Fruit fly (Drosophila melanogaster) whole organism, prepupa: Measurements from ENCODE around the gene CG44476.

Experiments
- Blimp-1 ChIP-seq: fragments of 200-800 bp; sonication (Bioruptor generic); optimal IDR thresholded peaks from 3 replicates; lab custom pipeline; 2017; ENCODE audit warnings: missing biosample characterization, missing genetic modification characterization, mild to moderate bottlenecking, moderate library complexity, missing genetic modification reagents
- CG10631 ChIP-seq: fragments of 200-800 bp; sonication (Bioruptor generic); optimal IDR thresholded peaks from 2 replicates; lab custom pipeline; 2016; ENCODE audit warnings: missing biosample characterization, missing genetic modification characterization
- CG10669 ChIP-seq: fragments of 200-800 bp; sonication (Bioruptor generic); optimal IDR thresholded peaks from 3 replicates; lab custom pipeline; 2018; ENCODE audit warnings: missing biosample characterization, mild to moderate bottlenecking, missing genetic modification characterization, moderate library complexity
- CG11294 ChIP-seq: fragments of 200-800 bp; sonication (Bioruptor generic); IDR thresholded peaks from 2 replicates; pipeline ENCODE4 v1.3.6; 2022; ENCODE audit warnings: missing biosample characterization, missing genetic modification characterization
- CG11902 ChIP-seq: fragments of 200-800 bp; sonication (Bioruptor generic); optimal IDR thresholded peaks from 3 replicates; lab custom pipeline; 2016; ENCODE audit warnings: missing biosample characterization, missing genetic modification characterization
- CG15336 ChIP-seq: fragments of 200-800 bp; sonication (Bioruptor generic); IDR thresholded peaks from 2 replicates; pipeline ENCODE4 v1.3.6; 2022; ENCODE audit warnings: missing biosample characterization, missing genetic modification characterization
- CG1621 ChIP-seq: fragments of 200-800 bp; sonication (Bioruptor generic); optimal IDR thresholded peaks from 3 replicates; lab custom pipeline; 2018; ENCODE audit warnings: missing biosample characterization, mild to moderate bottlenecking, missing genetic modification characterization
- CG16779 ChIP-seq: fragments of 200-800 bp; sonication (Bioruptor generic); optimal IDR thresholded peaks from 3 replicates; lab custom pipeline; 2017; ENCODE audit warnings: missing biosample characterization, mild to moderate bottlenecking, missing genetic modification characterization
- CG31627 ChIP-seq: fragments of 200-800 bp; sonication (Bioruptor generic); optimal IDR thresholded peaks from 3 replicates; lab custom pipeline; 2016; ENCODE audit warnings: missing biosample characterization, missing genetic modification characterization
- CG32006 ChIP-seq: fragments of 200-800 bp; sonication (Bioruptor generic); optimal IDR thresholded peaks from 3 replicates; lab custom pipeline; 2017; ENCODE audit warnings: missing biosample characterization, mild to moderate bottlenecking, missing genetic modification characterization
- CG3919 ChIP-seq: fragments of 200-800 bp; sonication (Bioruptor generic); optimal IDR thresholded peaks from 3 replicates; lab custom pipeline; 2016; ENCODE audit warnings: missing biosample characterization, missing genetic modification characterization
- CG4318 ChIP-seq: fragments of 200-800 bp; sonication (Bioruptor generic); optimal IDR thresholded peaks from 3 replicates; lab custom pipeline; 2017; ENCODE audit warnings: missing biosample characterization, mild to moderate bottlenecking, missing genetic modification characterization
- CG6163 ChIP-seq: fragments of 200-800 bp; sonication (Bioruptor generic); IDR thresholded peaks from 3 replicates; pipeline ENCODE4 v1.3.6; 2022; ENCODE audit warnings: missing biosample characterization, missing genetic modification characterization
- CG6276 ChIP-seq: fragments of 200-800 bp; sonication (Bioruptor generic); optimal IDR thresholded peaks from 2 replicates; lab custom pipeline; 2017; ENCODE audit warnings: missing biosample characterization, mild to moderate bottlenecking, missing genetic modification characterization
- CG6792 ChIP-seq: fragments of 200-800 bp; sonication (Bioruptor generic); optimal IDR thresholded peaks from 3 replicates; lab custom pipeline; 2016; ENCODE audit warnings: missing biosample characterization, missing genetic modification characterization
- CG6854 ChIP-seq: fragments of 200-800 bp; sonication (Bioruptor generic); optimal IDR thresholded peaks from 2 replicates; lab custom pipeline; 2017; ENCODE audit warnings: missing biosample characterization, mild to moderate bottlenecking, missing genetic modification characterization
- CG7368 ChIP-seq: fragments of 200-800 bp; sonication (Bioruptor generic); optimal IDR thresholded peaks from 3 replicates; lab custom pipeline; 2016; ENCODE audit warnings: missing biosample characterization, missing genetic modification characterization
- CG8119 ChIP-seq: fragments of 200-800 bp; sonication (Bioruptor generic); IDR thresholded peaks from 3 replicates; pipeline ENCODE4 v1.3.6; 2022; ENCODE audit warnings: missing biosample characterization, missing genetic modification characterization
- CG8632 ChIP-seq: fragments of 200-800 bp; sonication (Bioruptor generic); optimal IDR thresholded peaks from 3 replicates; lab custom pipeline; 2016; ENCODE audit warnings: missing biosample characterization, missing genetic modification characterization
- Eip75B ChIP-seq: fragments of 200-800 bp; sonication (Bioruptor generic); optimal IDR thresholded peaks from 3 replicates; lab custom pipeline; 2016; ENCODE audit warnings: missing biosample characterization, missing genetic modification characterization
- Eip78C ChIP-seq: fragments of 200-800 bp; sonication (Bioruptor generic); peaks from one replicate; lab custom pipeline; 2016; ENCODE audit warnings: missing biosample characterization, missing genetic modification characterization
- Gug ChIP-seq: fragments of 200-800 bp; sonication (Bioruptor generic); IDR thresholded peaks from 2 replicates; pipeline ENCODE4 v1.3.6; 2022; ENCODE audit warnings: missing biosample characterization, missing genetic modification characterization
- Hr4 ChIP-seq: fragments of 200-800 bp; sonication (Bioruptor generic); optimal IDR thresholded peaks from 3 replicates; lab custom pipeline; 2016; ENCODE audit warnings: missing biosample characterization, missing genetic modification characterization
- Lpt ChIP-seq: fragments of 200-800 bp; sonication (Bioruptor generic); optimal IDR thresholded peaks from 3 replicates; lab custom pipeline; 2016; ENCODE audit warnings: missing biosample characterization, missing genetic modification characterization
- Met ChIP-seq: fragments of 200-800 bp; sonication (Bioruptor generic); optimal IDR thresholded peaks from 3 replicates; lab custom pipeline; 2016; ENCODE audit warnings: missing biosample characterization, missing genetic modification characterization
- OdsH ChIP-seq: fragments of 200-800 bp; sonication (Bioruptor generic); optimal IDR thresholded peaks from 3 replicates; lab custom pipeline; 2016; ENCODE audit warnings: missing biosample characterization, missing genetic modification characterization
- Smox ChIP-seq: fragments of 200-800 bp; sonication (Bioruptor generic); optimal IDR thresholded peaks from 3 replicates; lab custom pipeline; 2016; ENCODE audit warnings: missing biosample characterization, missing genetic modification characterization
- Sox14 ChIP-seq: fragments of 200-800 bp; sonication (Bioruptor generic); optimal IDR thresholded peaks from 3 replicates; lab custom pipeline; 2016; ENCODE audit warnings: missing biosample characterization, missing genetic modification characterization
- Sox15 ChIP-seq: fragments of 200-800 bp; sonication (Bioruptor generic); optimal IDR thresholded peaks from 3 replicates; lab custom pipeline; 2016; ENCODE audit warnings: missing biosample characterization, missing genetic modification characterization
- achi ChIP-seq: fragments of 200-800 bp; sonication (Bioruptor generic); optimal IDR thresholded peaks from 3 replicates; lab custom pipeline; 2016; ENCODE audit warnings: missing biosample characterization, missing genetic modification characterization
- cyc ChIP-seq: fragments of 200-800 bp; sonication (Bioruptor generic); optimal IDR thresholded peaks from 3 replicates; lab custom pipeline; 2016; ENCODE audit warnings: missing biosample characterization, missing genetic modification characterization
- dac ChIP-seq: fragments of 200-800 bp; sonication (Bioruptor generic); optimal IDR thresholded peaks from 2 replicates; lab custom pipeline; 2017; ENCODE audit warnings: missing biosample characterization, mild to moderate bottlenecking, missing genetic modification characterization
- dsx ChIP-seq: fragments of 200-800 bp; optimal IDR thresholded peaks from 3 replicates; lab custom pipeline; 2019; ENCODE audit warnings: missing biosample characterization, mild to moderate bottlenecking, missing genetic modification characterization, moderate library complexity; ENCODE audit not compliant: poor library complexity, severe bottlenecking
- esn ChIP-seq: fragments of 200-800 bp; sonication (Bioruptor generic); optimal IDR thresholded peaks from 2 replicates; lab custom pipeline; 2016; ENCODE audit warnings: missing biosample characterization, mild to moderate bottlenecking, missing genetic modification characterization, moderate library complexity
- fkh ChIP-seq: fragments of 200-800 bp; sonication (Bioruptor generic); optimal IDR thresholded peaks from 3 replicates; lab custom pipeline; 2017; ENCODE audit warnings: missing biosample characterization, mild to moderate bottlenecking, missing genetic modification characterization, moderate library complexity
- lz ChIP-seq: fragments of 200-800 bp; sonication (Bioruptor generic); optimal IDR thresholded peaks from 3 replicates; lab custom pipeline; 2016; ENCODE audit warnings: missing biosample characterization, missing genetic modification characterization
- pdm3 ChIP-seq: fragments of 200-800 bp; sonication (Bioruptor generic); optimal IDR thresholded peaks from 3 replicates; lab custom pipeline; 2016; ENCODE audit warnings: missing biosample characterization, missing genetic modification characterization
- svp ChIP-seq: fragments of 200-800 bp; sonication (Bioruptor generic); peaks from one replicate; lab custom pipeline; 2016; ENCODE audit warnings: missing biosample characterization, missing genetic modification characterization
- vri ChIP-seq: fragments of 200-800 bp; sonication (Bioruptor generic); optimal IDR thresholded peaks from 3 replicates; lab custom pipeline; 2016; ENCODE audit warnings: missing biosample characterization, mild to moderate bottlenecking, missing genetic modification characterization

The CG44476 gene

DNA sequence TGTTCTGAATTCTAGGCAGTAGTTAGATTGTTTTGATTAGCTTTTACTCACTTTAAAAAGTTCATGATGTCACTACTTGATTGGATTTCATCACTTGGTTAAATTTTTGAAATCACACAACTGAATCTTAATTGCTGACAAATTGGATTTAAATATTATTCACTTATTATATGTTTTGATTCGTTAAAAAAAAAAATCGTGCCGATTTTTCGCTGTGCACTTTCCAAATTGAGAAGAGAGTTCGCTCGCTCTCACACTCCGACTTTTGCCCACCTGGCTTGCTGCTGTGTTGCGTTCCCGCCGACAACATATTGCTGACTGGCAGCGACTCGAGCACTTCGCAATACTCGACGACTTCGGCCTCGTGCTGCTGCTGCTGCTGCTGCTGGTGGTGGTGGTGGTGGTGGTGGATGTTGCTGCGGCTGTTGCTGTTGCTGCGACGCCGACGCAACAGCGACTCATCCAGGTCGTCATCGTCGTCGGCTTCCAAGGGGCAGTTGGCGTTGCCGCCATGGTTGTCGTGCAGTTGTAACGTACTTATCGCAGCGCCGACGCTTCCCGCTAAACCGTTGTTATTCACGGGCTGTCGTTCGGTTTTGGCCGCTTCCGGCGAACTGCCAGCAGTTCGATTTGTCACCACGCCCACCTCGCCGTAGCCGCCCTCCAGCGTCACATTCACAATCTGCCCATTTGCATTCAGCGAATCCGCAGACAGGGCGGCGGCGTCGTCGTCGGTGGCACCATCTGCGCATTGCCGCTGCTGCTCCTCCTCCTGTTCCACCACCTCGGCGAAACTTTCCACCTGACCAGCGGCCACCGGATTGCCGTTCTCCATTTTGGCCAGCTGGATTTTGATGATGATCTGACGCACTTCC, 28.7 kb upstream of the CG44476 start (continued):
- TF ChIP-seq Lpt (GFP tag; lab: Kevin White, UChicago): peak; percentile 80
- peak; percentile 85 for TF ChIP-seq esn (GFP tag; lab: Kevin White, UChicago)
- TF ChIP-seq CG31627 (GFP tag; lab: Kevin White, UChicago): peak; percentile 70
- peak; percentile 57 for TF ChIP-seq CG10669 (GFP tag; lab: Kevin White, UChicago)
- TF ChIP-seq Hr4 (GFP tag; lab: Kevin White, UChicago): peak; percentile 82
- TF ChIP-seq OdsH (GFP tag; lab: Kevin White, UChicago): peak; percentile 80
- TF ChIP-seq CG6792 (GFP tag; lab: Kevin White, UChicago): peak; percentile 70
- peak; percentile 63 for TF ChIP-seq dsx (GFP tag; lab: Kevin White, UChicago)
- peak; percentile 53 for TF ChIP-seq cyc
- peak; percentile 63 for TF ChIP-seq CG8632 (GFP tag; lab: Kevin White, UChicago)

DNA sequence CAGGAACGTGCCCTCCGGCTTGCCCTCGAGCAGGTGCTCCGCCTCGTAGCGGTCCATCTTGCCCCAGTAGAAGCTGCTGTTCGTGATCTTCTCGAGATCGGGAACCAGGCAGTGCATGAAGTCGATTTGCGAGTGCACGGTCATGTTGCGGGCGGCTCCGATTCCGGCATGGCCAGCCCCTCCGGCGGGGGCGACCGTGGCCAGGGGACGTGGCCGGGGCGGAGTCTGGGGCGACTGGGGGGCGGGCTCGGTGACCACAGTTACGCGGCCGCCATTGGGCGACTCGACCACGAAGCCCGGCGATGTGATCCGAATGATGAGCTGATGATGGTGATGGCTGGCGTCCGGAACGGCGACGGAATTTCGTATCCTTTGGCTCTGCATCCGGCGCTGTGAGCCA, 27.6 kb upstream of the CG44476 start:
- no peak for TF ChIP-seq Blimp-1 (GFP tag; lab: Kevin White, UChicago)
- no peak for TF ChIP-seq CG11294
- no peak for TF ChIP-seq CG16779 (tag; lab: Kevin White, UChicago)
- no peak for TF ChIP-seq CG11902 (GFP tag; lab: Kevin White, UChicago)
- TF ChIP-seq CG8632 (GFP tag; lab: Kevin White, UChicago): no peak
- no peak for TF ChIP-seq CG4318 (GFP tag; lab: Kevin White, UChicago)
- no peak for TF ChIP-seq Sox15 (GFP tag; lab: Kevin White, UChicago)
- no peak for TF ChIP-seq CG6276
- TF ChIP-seq Gug (GFP tag; lab: Robert Waterston, UW): no peak
- no peak for TF ChIP-seq Eip75B (GFP tag; lab: Kevin White, UChicago)
- no peak for TF ChIP-seq Smox (GFP tag; lab: Kevin White, UChicago)

DNA sequence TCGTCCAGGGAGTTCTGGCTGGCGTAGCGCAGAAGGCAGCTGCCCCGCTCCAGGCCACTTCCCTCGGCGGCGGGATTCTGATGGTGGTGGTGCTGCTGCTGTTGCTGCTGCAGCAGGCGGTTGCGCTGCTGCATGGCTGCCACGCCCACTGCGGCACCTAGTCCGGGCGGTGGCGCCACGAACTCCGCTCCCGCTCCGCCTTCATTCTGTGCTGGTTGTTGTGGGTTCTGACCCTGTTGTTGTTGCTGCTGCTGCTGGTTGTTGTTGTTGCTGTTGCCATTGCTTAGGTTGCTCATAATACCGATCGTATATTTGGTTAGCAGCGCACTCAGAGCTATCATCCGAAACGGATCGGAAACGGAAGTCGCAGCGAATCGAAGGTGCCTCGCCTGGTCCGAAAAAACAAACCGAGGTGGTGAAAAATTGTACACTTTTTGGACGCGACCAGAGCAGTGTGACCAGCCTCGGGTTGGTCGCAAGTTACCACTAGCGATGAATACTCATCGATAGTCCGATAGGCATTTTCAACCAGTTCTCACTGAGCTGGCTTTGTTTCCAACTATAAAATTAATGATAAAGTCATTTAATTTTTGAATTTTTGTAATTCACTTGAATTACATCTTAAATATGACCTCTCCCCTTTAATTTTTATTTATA, 24.7 kb upstream of the CG44476 start, which contains the start of gene kel:
Gene kel (minus strand): TSS at position 493 of the 657 bp plus-strand sequence.
- TF ChIP-seq CG1621 (peak; percentile 44), Gug (GFP tag; lab: Robert Waterston, UW) (0 out of 2 replicates have a peak, but pooled peaks have one; percentile 9), Hr4 (GFP tag; lab: Kevin White, UChicago) (peak; percentile 19), CG8119 (GFP tag; lab: Robert Waterston, UW) (peak; percentile 41; the same call in 1 of the 3 replicates), cyc (peak; percentile 23), Eip78C (GFP tag; lab: Kevin White, UChicago) (peak; percentile 59), CG6163 (GFP tag; lab: Robert Waterston, UW) (no peak), CG3919 (GFP tag; lab: Kevin White, UChicago) (peak; percentile 58), fkh (GFP tag; lab: Kevin White, UChicago) (peak; percentile 14), CG15336 (peak; percentile 42; the same call in 1 of the 2 replicates), esn (GFP tag; lab: Kevin White, UChicago) (peak; percentile 51), CG10631 (GFP tag; lab: Kevin White, UChicago) (no peak), Eip75B (GFP tag; lab: Kevin White, UChicago) (peak; percentile 2), Met (GFP tag; lab: Kevin White, UChicago) (no peak), CG32006 (no peak), CG6854 (GFP tag; lab: Kevin White, UChicago) (peak; percentile 61), CG16779 (tag; lab: Kevin White, UChicago) (peak; percentile 21), achi (no peak), lz (GFP tag; lab: Kevin White, UChicago) (peak; percentile 27), dac (no peak), CG10669 (GFP tag; lab: Kevin White, UChicago) (no peak), svp (GFP tag; lab: Kevin White, UChicago) (peak; percentile 70), CG31627 (GFP tag; lab: Kevin White, UChicago) (peak; percentile 17), pdm3 (no peak), CG4318 (GFP tag; lab: Kevin White, UChicago) (no peak), dsx (GFP tag; lab: Kevin White, UChicago) (no peak), Sox14 (GFP tag; lab: Kevin White, UChicago) (peak; percentile 64), vri (GFP tag; lab: Kevin White, UChicago) (peak; percentile 26), CG7368 (no peak)
